Fruit fly (Drosophila melanogaster): ENCODE measurements around the gene Eig71Ec.

Gene Eig71Ec

dm6 chr3L:15610109-15610508 lies 41.9 kb downstream of the Eig71Ec start, which contains the start of gene CG7650:
Gene CG7650 (minus strand): TSS chr3L:15610386.
- TF ChIP-seq cnc (optimal IDR thresholded peaks at IDR 0.05) (no peak), tj (GFP tag; optimal IDR thresholded peaks at IDR 0.05) (no peak), Crg-1 (GFP tag; optimal IDR thresholded peaks at IDR 0.05) (no peak), bab1 (GFP tag; optimal IDR thresholded peaks at IDR 0.05) (peak; percentile 59)

- no peak for TF ChIP-seq CG12768 (GFP tag; optimal IDR thresholded peaks at IDR 0.05)
- no peak for TF ChIP-seq cic (GFP tag; optimal IDR thresholded peaks at IDR 0.05)
- no peak for TF ChIP-seq bab1 (GFP tag; optimal IDR thresholded peaks at IDR 0.05)
- no peak for TF ChIP-seq kay (GFP tag; ENCODE audit: borderline replicate concordance)
- no peak for TF ChIP-seq CG5204 (GFP tag; optimal IDR thresholded peaks at IDR 0.05)
- no peak for TF ChIP-seq CG33017 (tag; optimal IDR thresholded peaks at IDR 0.05)
- TF ChIP-seq CG14711 (tag; optimal IDR thresholded peaks at IDR 0.05), result no peak
- no peak for TF ChIP-seq Clk (GFP tag; optimal IDR thresholded peaks at IDR 0.05)
- no peak for TF ChIP-seq CG11617 (GFP tag; optimal IDR thresholded peaks at IDR 0.05)
- no peak for TF ChIP-seq toe (GFP tag; optimal IDR thresholded peaks at IDR 0.05)
- TF ChIP-seq CG7045 (GFP tag; optimal IDR thresholded peaks at IDR 0.05), result no peak
These were observed 47.1 kb downstream of the Eig71Ec start for dm6 chr3L:15604979-15605378.
